Fruit fly (Drosophila melanogaster): ENCODE measurements around the gene plum.

Gene plum

dm6 chr3R:26483657-26484056 lies 51.4 kb downstream of the plum start:
- TF ChIP-seq Sin3A (optimal IDR thresholded peaks at IDR 0.05) (no peak), Myc (optimal IDR thresholded peaks at IDR 0.05) (no peak), h (optimal IDR thresholded peaks at IDR 0.05) (no peak), insv (optimal IDR thresholded peaks at IDR 0.05) (no peak), psq (optimal IDR thresholded peaks at IDR 0.05) (no peak), ttk (optimal IDR thresholded peaks at IDR 0.05) (no peak)

dm6 chr3R:26481231-26481630 lies 53.8 kb downstream of the plum start:
- TF ChIP-seq Sin3A (optimal IDR thresholded peaks at IDR 0.05) (no peak), insv (optimal IDR thresholded peaks at IDR 0.05) (no peak), psq (optimal IDR thresholded peaks at IDR 0.05) (no peak), ttk (optimal IDR thresholded peaks at IDR 0.05) (no peak), h (optimal IDR thresholded peaks at IDR 0.05) (no peak), Myc (optimal IDR thresholded peaks at IDR 0.05) (no peak)

dm6 chr3R:26480362-26480761 lies 54.7 kb downstream of the plum start:
- TF ChIP-seq psq (optimal IDR thresholded peaks at IDR 0.05), result no peak
- no peak for TF ChIP-seq Myc (optimal IDR thresholded peaks at IDR 0.05)
- no peak for TF ChIP-seq ttk (optimal IDR thresholded peaks at IDR 0.05)

- TF ChIP-seq ttk (optimal IDR thresholded peaks at IDR 0.05) (no peak), psq (optimal IDR thresholded peaks at IDR 0.05) (no peak), Myc (optimal IDR thresholded peaks at IDR 0.05) (no peak), insv (optimal IDR thresholded peaks at IDR 0.05) (no peak), h (optimal IDR thresholded peaks at IDR 0.05) (no peak), Sin3A (optimal IDR thresholded peaks at IDR 0.05) (no peak)
Measured at dm6 chr3R:26479208-26479607, 55.8 kb downstream of the plum start.

- TF ChIP-seq insv (optimal IDR thresholded peaks at IDR 0.05) (no peak), Myc (optimal IDR thresholded peaks at IDR 0.05) (no peak), Sin3A (optimal IDR thresholded peaks at IDR 0.05) (no peak), ttk (optimal IDR thresholded peaks at IDR 0.05) (no peak), h (optimal IDR thresholded peaks at IDR 0.05) (no peak), psq (optimal IDR thresholded peaks at IDR 0.05) (no peak)
Measured at dm6 chr3R:26478644-26479043, 56.4 kb downstream of the plum start.

dm6 chr3R:26478040-26478439 lies 57.0 kb downstream of the plum start:
- TF ChIP-seq h (optimal IDR thresholded peaks at IDR 0.05) (no peak), insv (optimal IDR thresholded peaks at IDR 0.05) (no peak), Myc (optimal IDR thresholded peaks at IDR 0.05) (no peak), Sin3A (optimal IDR thresholded peaks at IDR 0.05) (no peak), psq (optimal IDR thresholded peaks at IDR 0.05) (no peak), ttk (optimal IDR thresholded peaks at IDR 0.05) (no peak)

dm6 chr3R:26465121-26465520 lies 69.9 kb downstream of the plum start:
- TF ChIP-seq psq (optimal IDR thresholded peaks at IDR 0.05) (no peak), insv (optimal IDR thresholded peaks at IDR 0.05) (no peak), Sin3A (optimal IDR thresholded peaks at IDR 0.05) (no peak), h (optimal IDR thresholded peaks at IDR 0.05) (no peak), ttk (optimal IDR thresholded peaks at IDR 0.05) (no peak), Myc (optimal IDR thresholded peaks at IDR 0.05) (no peak)

dm6 chr3R:26464370-26464769 lies 70.6 kb downstream of the plum start:
- TF ChIP-seq Myc (optimal IDR thresholded peaks at IDR 0.05) (no peak), ttk (optimal IDR thresholded peaks at IDR 0.05) (no peak), insv (optimal IDR thresholded peaks at IDR 0.05) (no peak)

dm6 chr3R:26463558-26463957 lies 71.5 kb downstream of the plum start:
- TF ChIP-seq Myc (optimal IDR thresholded peaks at IDR 0.05) (no peak), ttk (optimal IDR thresholded peaks at IDR 0.05) (no peak), h (optimal IDR thresholded peaks at IDR 0.05) (no peak), Sin3A (optimal IDR thresholded peaks at IDR 0.05) (no peak)

dm6 chr3R:26463146-26463545 lies 71.9 kb downstream of the plum start:
- TF ChIP-seq h (optimal IDR thresholded peaks at IDR 0.05) (no peak), ttk (optimal IDR thresholded peaks at IDR 0.05) (no peak), Myc (optimal IDR thresholded peaks at IDR 0.05) (no peak), insv (optimal IDR thresholded peaks at IDR 0.05) (no peak), Sin3A (optimal IDR thresholded peaks at IDR 0.05) (no peak), psq (optimal IDR thresholded peaks at IDR 0.05) (no peak)

dm6 chr3R:26462173-26462959 lies 72.7 kb downstream of the plum start:
- TF ChIP-seq ttk (optimal IDR thresholded peaks at IDR 0.05) (no peak), Sin3A (optimal IDR thresholded peaks at IDR 0.05) (no peak), psq (optimal IDR thresholded peaks at IDR 0.05) (no peak), h (optimal IDR thresholded peaks at IDR 0.05) (no peak), insv (optimal IDR thresholded peaks at IDR 0.05) (no peak), Myc (optimal IDR thresholded peaks at IDR 0.05) (no peak)

- TF ChIP-seq ttk (optimal IDR thresholded peaks at IDR 0.05) (no peak), h (optimal IDR thresholded peaks at IDR 0.05) (no peak), Sin3A (optimal IDR thresholded peaks at IDR 0.05) (no peak), Myc (optimal IDR thresholded peaks at IDR 0.05) (no peak)
Measured at dm6 chr3R:26461226-26461805, 73.7 kb downstream of the plum start, which contains the start of gene CG5455. TSS of gene CG5455 (plus strand) at chr3R:26461527.

dm6 chr3R:26457949-26458348 lies 77.1 kb downstream of the plum start, which contains the start of gene CG14238:
TSS of gene CG14238 (plus strand) at chr3R:26458249.
- TF ChIP-seq psq (optimal IDR thresholded peaks at IDR 0.05) (no peak), ttk (optimal IDR thresholded peaks at IDR 0.05) (no peak), Myc (optimal IDR thresholded peaks at IDR 0.05) (no peak), insv (optimal IDR thresholded peaks at IDR 0.05) (no peak), h (optimal IDR thresholded peaks at IDR 0.05) (no peak), Sin3A (optimal IDR thresholded peaks at IDR 0.05) (no peak)
